Worm (Caenorhabditis elegans) whole organism, late embryonic: ENCODE results near the gene nhr-91.

Experiments
- ceh-9 ChIP-seq: sonication (generic microtip); optimal IDR thresholded peaks from 2 replicates; lab custom pipeline; 2016; ENCODE audit warnings: mild to moderate bottlenecking, missing genetic modification characterization, inconsistent platforms, missing compliant biosample characterization
- hlh-30 ChIP-seq: sonication (generic microtip); optimal IDR thresholded peaks from 2 replicates; lab custom pipeline; 2017; ENCODE audit warnings: antibody characterized with exemption, missing genetic modification characterization, missing compliant biosample characterization; ENCODE audit not compliant: insufficient read depth
- nfya-1 ChIP-seq: sonication (generic microtip); optimal IDR thresholded peaks from 2 replicates; lab custom pipeline; 2017; ENCODE audit warnings: missing genetic modification characterization, mild to moderate bottlenecking, missing compliant biosample characterization, antibody characterized with exemption, moderate library complexity
- tbx-7 ChIP-seq: sonication (generic microtip); optimal IDR thresholded peaks from 2 replicates; lab custom pipeline; 2016; ENCODE audit warnings: missing genotype, missing genetic modification characterization, missing compliant biosample characterization

DNA sequence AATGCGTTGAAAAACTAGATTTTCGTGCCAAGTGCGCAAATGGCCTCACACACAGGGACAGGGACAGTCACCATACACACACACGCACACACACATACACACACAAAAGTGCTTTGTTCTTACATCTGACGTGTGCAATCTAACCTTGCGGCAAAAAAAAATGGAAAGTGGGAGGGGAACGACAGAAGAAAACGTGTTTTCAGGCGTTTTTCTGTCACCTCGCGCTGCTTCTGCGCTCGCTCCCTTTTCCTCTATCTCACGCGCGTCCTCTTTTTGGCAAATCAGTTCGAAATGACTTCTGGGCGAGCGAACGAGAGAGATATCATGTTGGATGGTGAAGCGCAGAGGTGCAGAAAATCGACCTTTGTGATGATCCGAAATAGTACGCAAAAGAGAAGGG lies 35.1 kb upstream of the nhr-91 start:
- TF ChIP-seq ceh-9 (tag; lab: Kevin White, UChicago) (no peak), hlh-30 (tag; lab: Kevin White, UChicago) (no peak), nfya-1 (tag; lab: Kevin White, UChicago) (no peak), tbx-7 (tag; lab: Kevin White, UChicago) (no peak)
